Worm (Caenorhabditis elegans): ENCODE data around the gene B0361.11.

The B0361.11 gene

DNA sequence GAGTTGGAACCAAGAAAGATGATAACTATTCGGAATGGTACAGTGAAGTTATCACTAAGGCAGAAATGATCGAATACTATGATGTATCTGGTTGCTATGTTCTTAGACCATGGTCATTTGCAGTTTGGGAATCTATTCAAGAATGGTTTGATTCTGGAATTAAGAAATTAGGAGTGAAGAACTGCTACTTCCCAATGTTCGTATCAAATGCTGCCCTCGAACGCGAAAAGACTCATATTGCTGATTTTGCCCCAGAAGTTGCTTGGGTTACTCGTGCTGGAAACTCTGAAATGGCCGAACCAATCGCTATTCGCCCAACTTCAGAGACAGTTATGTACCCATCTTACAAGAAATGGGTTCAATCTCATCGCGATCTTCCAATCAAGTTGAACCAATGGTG, 38.0 kb upstream of the B0361.11 start:
- TF ChIP-seq C38D4.7 (GFP tag; optimal IDR thresholded peaks at IDR 0.05), result no peak
- no peak for TF ChIP-seq fkh-6 (tag; optimal IDR thresholded peaks at IDR 0.05)
- TF ChIP-seq ttx-3 (tag; optimal IDR thresholded peaks at IDR 0.05), result no peak
- TF ChIP-seq ztf-16 (tag; optimal IDR thresholded peaks at IDR 0.05), result no peak
- no peak for TF ChIP-seq ahr-1 (tag; optimal IDR thresholded peaks at IDR 0.05)
- TF ChIP-seq K09A11.1 (tag; optimal IDR thresholded peaks at IDR 0.05; ENCODE audit: insufficient read depth), result no peak
- no peak for TF ChIP-seq T23F11.4 (GFP tag; optimal IDR thresholded peaks at IDR 0.05)
- TF ChIP-seq ceh-2 (tag; optimal IDR thresholded peaks at IDR 0.05), result no peak
- TF ChIP-seq sox-2 (GFP tag; IDR thresholded peaks at IDR 0.05), result no peak
- no peak for TF ChIP-seq fkh-10 (GFP tag; optimal IDR thresholded peaks at IDR 0.05)
- no peak for TF ChIP-seq unc-3 (GFP tag; conservative IDR thresholded peaks at IDR 0.05)
- TF ChIP-seq unc-3 (tag; optimal IDR thresholded peaks at IDR 0.05), result no peak
- no peak for TF ChIP-seq pros-1 (tag; optimal IDR thresholded peaks at IDR 0.05)
- TF ChIP-seq unc-42 (tag; optimal IDR thresholded peaks at IDR 0.05), result no peak
- TF ChIP-seq K02D7.2 (tag; optimal IDR thresholded peaks at IDR 0.05), result no peak

DNA sequence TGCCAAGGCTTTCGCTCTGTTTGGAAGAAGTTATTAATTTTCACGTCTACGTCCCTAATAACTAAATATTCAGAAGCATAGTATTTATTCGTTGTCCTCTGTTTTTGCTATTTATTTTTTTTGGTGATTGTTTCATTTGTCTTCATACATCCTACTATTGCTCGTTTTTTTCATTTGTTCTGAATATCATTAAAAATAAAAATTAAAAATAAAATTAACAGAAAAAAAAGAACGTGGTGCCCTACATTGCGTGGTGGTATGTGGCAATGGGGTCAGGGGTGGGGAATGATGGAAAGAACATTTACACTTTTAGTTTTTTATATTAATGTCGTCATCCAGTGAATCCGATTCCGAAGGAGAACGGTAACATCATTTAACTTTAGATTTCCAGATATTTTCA, 36.3 kb upstream of the B0361.11 start, which contains the start of gene ztf-31:
Gene ztf-31 (plus strand): TSS at position 301 of the 400 bp plus-strand sequence.
- TF ChIP-seq hlh-30 (tag; optimal IDR thresholded peaks at IDR 0.05; ENCODE audit: insufficient read depth) (no peak), ceh-22 (tag; optimal IDR thresholded peaks at IDR 0.05) (no peak), ahr-1 (tag; optimal IDR thresholded peaks at IDR 0.05) (no peak), nhr-11 (tag; optimal IDR thresholded peaks at IDR 0.05) (no peak), fkh-6 (tag; optimal IDR thresholded peaks at IDR 0.05) (no peak), sox-2 (GFP tag; IDR thresholded peaks at IDR 0.05) (no peak), T23F11.4 (GFP tag; optimal IDR thresholded peaks at IDR 0.05) (no peak), gmeb-2 (tag; optimal IDR thresholded peaks at IDR 0.05) (no peak), ceh-14 (tag; optimal IDR thresholded peaks at IDR 0.05) (no peak), ceh-6 (GFP tag; optimal IDR thresholded peaks at IDR 0.05) (no peak), hlh-8 (tag; optimal IDR thresholded peaks at IDR 0.05) (no peak), rnt-1 (tag; optimal IDR thresholded peaks at IDR 0.05) (no peak), ztf-16 (tag; optimal IDR thresholded peaks at IDR 0.05) (no peak), sox-4 (tag; optimal IDR thresholded peaks at IDR 0.05) (no peak), elt-2 (tag; optimal IDR thresholded peaks at IDR 0.05) (no peak)

DNA sequence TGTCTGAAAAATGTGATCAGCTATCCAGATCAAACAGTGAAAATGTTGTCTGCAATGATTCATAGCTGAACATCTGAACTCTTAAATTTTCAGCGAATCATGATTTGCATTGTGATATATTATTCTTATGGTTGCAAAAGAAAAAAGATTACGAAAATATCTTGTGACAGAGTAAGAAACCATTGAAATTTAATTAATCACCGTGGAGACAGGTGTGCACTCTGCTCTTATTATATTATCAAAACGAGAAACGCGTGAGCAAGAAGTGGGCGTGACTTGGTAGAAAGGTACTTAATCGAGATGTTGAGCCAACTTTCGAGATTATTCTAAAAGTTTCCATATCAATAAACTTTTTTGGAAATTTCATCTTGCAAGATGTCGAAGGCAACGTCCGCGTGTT, 34.4 kb upstream of the B0361.11 start, which contains the start of gene osm-10:
Gene osm-10 (plus strand): TSS at position 293 of the 400 bp plus-strand sequence.
- TF ChIP-seq tbx-2 (tag; optimal IDR thresholded peaks at IDR 0.05), result no peak
- no peak for TF ChIP-seq ceh-14 (tag; optimal IDR thresholded peaks at IDR 0.05)
- no peak for TF ChIP-seq nhr-232 (tag; optimal IDR thresholded peaks at IDR 0.05)
- no peak for TF ChIP-seq hlh-30 (tag; optimal IDR thresholded peaks at IDR 0.05; ENCODE audit: insufficient read depth)
- TF ChIP-seq dve-1 (tag; optimal IDR thresholded peaks at IDR 0.05), result no peak
- no peak for TF ChIP-seq fax-1 (tag; optimal IDR thresholded peaks at IDR 0.05)
- TF ChIP-seq sox-4 (tag; optimal IDR thresholded peaks at IDR 0.05), result no peak
- TF ChIP-seq ceh-6 (GFP tag; optimal IDR thresholded peaks at IDR 0.05), result no peak
- no peak for TF ChIP-seq zip-5 (tag; optimal IDR thresholded peaks at IDR 0.05)
- TF ChIP-seq ama-1 (optimal IDR thresholded peaks at IDR 0.05), result no peak
- no peak for TF ChIP-seq pqm-1 (tag; optimal IDR thresholded peaks at IDR 0.05)
- no peak for TF ChIP-seq ceh-22 (tag; optimal IDR thresholded peaks at IDR 0.05)

DNA sequence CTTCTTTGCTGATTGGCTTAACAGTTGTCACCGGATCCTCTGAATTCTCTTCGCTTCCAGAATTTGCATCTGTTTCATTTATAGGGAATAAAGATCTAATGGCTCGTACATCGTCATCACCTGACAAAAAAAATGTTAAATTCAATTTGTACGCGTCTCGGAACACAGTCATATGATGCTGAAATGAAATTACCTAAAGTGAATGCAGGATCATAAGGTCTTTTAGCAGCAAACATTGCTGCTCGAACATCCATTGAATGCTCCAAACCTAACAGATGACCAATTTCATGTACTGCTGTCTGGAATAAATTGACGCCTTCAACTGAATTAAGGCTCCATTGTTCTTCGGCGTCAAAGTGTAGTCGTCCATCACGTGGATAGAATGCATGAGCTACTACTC, 31.0 kb upstream of the B0361.11 start:
- TF ChIP-seq tbx-2 (tag; optimal IDR thresholded peaks at IDR 0.05) (no peak), C08G9.2 (tag; optimal IDR thresholded peaks at IDR 0.05) (no peak), zip-5 (tag; optimal IDR thresholded peaks at IDR 0.05) (no peak), unc-55 (GFP tag; optimal IDR thresholded peaks at IDR 0.05) (no peak), elt-4 (tag; optimal IDR thresholded peaks at IDR 0.05) (no peak), C38D4.7 (GFP tag; optimal IDR thresholded peaks at IDR 0.05) (no peak), syd-9 (tag; optimal IDR thresholded peaks at IDR 0.05) (no peak), hlh-30 (tag; optimal IDR thresholded peaks at IDR 0.05; ENCODE audit: insufficient read depth) (no peak), nhr-232 (tag; optimal IDR thresholded peaks at IDR 0.05) (no peak), che-1 (tag; optimal IDR thresholded peaks at IDR 0.05) (no peak), pat-9 (tag; optimal IDR thresholded peaks at IDR 0.05) (no peak)
